Worm (Caenorhabditis elegans): ENCODE measurements around the gene F16B4.6.

Gene F16B4.6

DNA sequence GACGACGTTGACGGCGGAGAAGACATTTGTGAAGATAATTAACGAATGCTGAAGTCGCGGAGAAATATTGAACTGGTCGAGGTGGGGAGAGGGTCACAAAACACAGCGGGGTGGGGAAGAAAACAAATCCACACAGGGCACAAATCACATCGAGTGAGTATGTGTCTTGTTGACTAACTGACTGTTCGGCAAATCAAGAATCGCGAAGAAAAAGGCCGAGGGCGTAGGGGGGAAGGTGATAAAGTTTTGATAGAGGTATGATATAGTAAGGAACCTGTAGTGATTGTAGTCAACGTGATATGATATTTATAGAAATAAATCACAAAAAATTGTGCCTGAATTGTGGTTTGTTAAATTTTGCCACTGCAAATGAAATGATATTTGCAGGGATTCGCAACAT lies 20.8 kb downstream of the F16B4.6 start, which contains the start of gene nhr-178:
nhr-178 (minus strand) TSS at position 164 of the 400 bp plus-strand sequence.
- TF ChIP-seq lin-54 (GFP tag; optimal IDR thresholded peaks at IDR 0.05) (no peak), lin-40 (tag; optimal IDR thresholded peaks at IDR 0.05) (peak; percentile 40), K12H6.12 (tag; optimal IDR thresholded peaks at IDR 0.05) (no peak), mcd-1 (GFP tag; IDR thresholded peaks at IDR 0.05) (no peak), bed-1 (GFP tag; IDR thresholded peaks at IDR 0.05) (no peak), him-1 (tag; optimal IDR thresholded peaks at IDR 0.05) (no peak), Y79H2A.3 (GFP tag; conservative IDR thresholded peaks at IDR 0.05) (no peak), nhr-80 (tag; optimal IDR thresholded peaks at IDR 0.05) (peak; percentile 84), mxl-1 (tag; optimal IDR thresholded peaks at IDR 0.05) (no peak)

DNA sequence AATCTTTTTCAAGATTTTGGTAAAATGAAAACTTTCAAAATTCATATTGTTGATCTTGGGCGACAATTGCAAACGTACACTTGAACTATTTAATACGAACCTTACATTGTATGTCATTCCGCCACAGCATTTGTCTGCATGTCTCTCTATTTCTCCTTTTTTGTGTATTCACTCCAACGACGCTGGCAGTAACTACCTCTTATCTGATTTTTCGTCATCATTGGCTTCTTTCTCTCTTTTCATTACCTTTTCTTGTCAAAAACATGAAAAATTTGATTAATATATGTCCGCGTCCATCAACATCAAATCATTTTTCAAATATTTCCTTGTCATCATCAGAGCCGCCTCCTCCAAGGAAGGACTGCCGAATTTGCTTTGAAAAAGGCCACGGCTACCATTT lies 23.1 kb downstream of the F16B4.6 start, which contains the start of gene nhr-177:
nhr-177 (plus strand) TSS at position 167 of the 400 bp plus-strand sequence.
- TF ChIP-seq nhr-80 (tag; optimal IDR thresholded peaks at IDR 0.05): peak; percentile 69
- no peak for TF ChIP-seq athp-1 (tag; optimal IDR thresholded peaks at IDR 0.05)

ce11 chrV:1611570-1611969 lies 24.6 kb downstream of the F16B4.6 start:
- no peak for TF ChIP-seq Y79H2A.3 (GFP tag; conservative IDR thresholded peaks at IDR 0.05)
- TF ChIP-seq snpc-1.3 (tag; optimal IDR thresholded peaks at IDR 0.05; ENCODE audit: insufficient read depth): no peak
- no peak for TF ChIP-seq Y95B8A.8 (GFP tag; IDR thresholded peaks at IDR 0.05)
- no peak for TF ChIP-seq akir-1 (GFP tag; optimal IDR thresholded peaks at IDR 0.05)
- no peak for TF ChIP-seq B0035.1 (tag; optimal IDR thresholded peaks at IDR 0.05)
- TF ChIP-seq sptf-2 (GFP tag; optimal IDR thresholded peaks at IDR 0.05): no peak
- no peak for TF ChIP-seq madf-3 (GFP tag; IDR thresholded peaks at IDR 0.05)
- TF ChIP-seq ztf-22 (GFP tag; optimal IDR thresholded peaks at IDR 0.05): no peak
- no peak for TF ChIP-seq F57C9.4 (tag; optimal IDR thresholded peaks at IDR 0.05)
- no peak for TF ChIP-seq cebp-1 (GFP tag; IDR thresholded peaks at IDR 0.05)
- TF ChIP-seq cebp-1 (tag; optimal IDR thresholded peaks at IDR 0.05): no peak
- TF ChIP-seq unc-130 (GFP tag; optimal IDR thresholded peaks at IDR 0.05): no peak
- TF ChIP-seq pbrm-1 (GFP tag; IDR thresholded peaks at IDR 0.05): no peak

DNA sequence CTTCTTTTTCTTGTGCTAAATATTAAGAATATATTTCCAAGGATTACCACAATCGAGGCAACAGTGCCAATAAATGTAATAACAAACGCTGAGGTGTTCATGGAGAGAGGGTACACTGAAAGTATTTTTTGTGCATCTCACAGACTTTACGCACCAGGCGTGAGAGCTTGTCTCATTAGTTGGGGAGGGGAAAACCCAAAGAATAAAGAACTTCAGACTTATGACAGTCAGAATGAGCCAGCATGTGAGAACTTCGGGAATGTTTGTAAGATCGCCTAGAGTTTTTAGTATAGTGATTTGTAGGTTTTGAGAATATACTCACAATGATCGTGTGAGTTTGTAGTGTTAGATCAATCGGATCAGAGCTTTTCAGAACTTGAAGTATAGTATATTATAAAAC lies 27.7 kb downstream of the F16B4.6 start, which contains the start of gene srbc-41:
srbc-41 (minus strand) TSS at position 101 of the 400 bp plus-strand sequence.
- TF ChIP-seq lin-54 (GFP tag; optimal IDR thresholded peaks at IDR 0.05): no peak
- no peak for TF ChIP-seq F39B2.1 (GFP tag; IDR thresholded peaks at IDR 0.05)
- no peak for TF ChIP-seq F22D6.2 (tag; optimal IDR thresholded peaks at IDR 0.05)
- no peak for TF ChIP-seq F10E7.11 (tag; optimal IDR thresholded peaks at IDR 0.05)
- no peak for TF ChIP-seq pha-4 (tag; optimal IDR thresholded peaks at IDR 0.05)
- no peak for TF ChIP-seq lin-26 (GFP tag; IDR thresholded peaks at IDR 0.05)
- no peak for TF ChIP-seq attf-5 (GFP tag; optimal IDR thresholded peaks at IDR 0.05)
- no peak for TF ChIP-seq hsf-1 (GFP tag; IDR thresholded peaks at IDR 0.05)
- TF ChIP-seq ceh-79 (tag; optimal IDR thresholded peaks at IDR 0.05): no peak
- no peak for TF ChIP-seq tbx-9 (tag; optimal IDR thresholded peaks at IDR 0.05; ENCODE audit: borderline replicate concordance)
- TF ChIP-seq Y79H2A.3 (GFP tag; conservative IDR thresholded peaks at IDR 0.05): no peak
- TF ChIP-seq ceh-91 (GFP tag; IDR thresholded peaks at IDR 0.05): no peak
- TF ChIP-seq ztf-6 (GFP tag; IDR thresholded peaks at IDR 0.05): no peak
- no peak for TF ChIP-seq sdz-38 (tag; optimal IDR thresholded peaks at IDR 0.05)
- no peak for TF ChIP-seq ztf-18 (tag; optimal IDR thresholded peaks at IDR 0.05)
- no peak for TF ChIP-seq F33H1.4 (GFP tag; IDR thresholded peaks at IDR 0.05)

Measured in whole organism, young adult.